Fruit fly (Drosophila melanogaster): ENCODE data around the gene CG13048.

The CG13048 gene

DNA sequence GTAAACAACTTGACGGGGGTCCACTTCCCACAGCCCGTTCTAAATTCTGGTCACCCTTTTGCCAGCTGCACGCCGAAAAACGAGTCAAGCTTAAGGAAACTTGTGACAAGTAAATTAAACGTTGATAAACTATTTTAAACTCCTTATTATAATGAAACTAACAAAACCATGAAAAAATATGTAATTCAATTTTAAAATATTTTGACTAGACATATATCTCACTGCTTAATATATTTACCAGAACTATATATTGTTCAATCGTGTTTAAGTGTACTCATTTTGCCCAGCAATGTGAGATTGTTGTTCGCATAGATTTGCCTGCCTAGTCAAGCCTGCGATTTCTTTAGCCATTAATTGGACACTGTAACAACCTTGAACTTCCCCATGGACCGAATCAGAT lies 24.2 kb downstream of the CG13048 start, which contains the start of gene CG13053 (continued):
- TF ChIP-seq Ets21C (GFP tag; optimal IDR thresholded peaks at IDR 0.05) = no peak
- TF ChIP-seq CG6808 (GFP tag; optimal IDR thresholded peaks at IDR 0.05) = peak; percentile 77
- TF ChIP-seq Hr39 (GFP tag; optimal IDR thresholded peaks at IDR 0.05) = no peak
- TF ChIP-seq CG3919 (GFP tag; optimal IDR thresholded peaks at IDR 0.05) = peak; percentile 46
- no peak for TF ChIP-seq dac (GFP tag; optimal IDR thresholded peaks at IDR 0.05)
- no peak for TF ChIP-seq Blimp-1 (GFP tag; optimal IDR thresholded peaks at IDR 0.05)
- TF ChIP-seq Sox14 (GFP tag; optimal IDR thresholded peaks at IDR 0.05) = no peak
- TF ChIP-seq Eip75B (GFP tag; optimal IDR thresholded peaks at IDR 0.05) = peak; percentile 58
- TF ChIP-seq CG6163 (GFP tag; IDR thresholded peaks at IDR 0.05) = peak; percentile 31; the same call in 1 of the 3 replicates
- peak; percentile 6 for TF ChIP-seq CG9139 (GFP tag; optimal IDR thresholded peaks at IDR 0.05)

DNA sequence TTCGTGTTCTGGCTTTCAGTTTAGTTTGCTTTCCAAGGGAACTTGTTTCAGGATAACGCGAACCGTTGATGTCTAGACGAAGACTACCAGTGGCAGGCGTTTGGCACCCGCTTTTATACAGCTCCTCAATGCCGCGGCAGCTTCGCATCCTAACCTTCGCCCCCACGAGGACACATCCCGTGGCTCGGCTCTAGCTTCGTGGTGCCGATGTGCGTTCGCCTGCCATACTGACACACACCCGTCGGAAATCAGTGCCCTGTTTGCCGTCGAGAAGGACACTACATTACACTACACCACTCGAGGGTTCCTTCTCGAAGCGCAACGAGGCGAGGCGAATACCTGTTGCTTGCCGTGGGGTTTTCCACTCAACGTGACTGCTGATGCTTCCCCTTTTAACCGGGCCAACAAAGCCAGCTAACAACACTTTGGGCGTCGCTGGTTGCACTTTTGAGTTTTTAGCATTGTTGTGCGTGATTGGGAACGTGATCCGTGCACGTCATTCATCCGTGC lies 26.5 kb downstream of the CG13048 start, which contains the start of gene CG13054:
CG13054 (minus strand) TSS at position 74 of the 510 bp plus-strand sequence.
- no peak for TF ChIP-seq CG10669 (GFP tag; optimal IDR thresholded peaks at IDR 0.05)
- no peak for TF ChIP-seq CG8119 (GFP tag; IDR thresholded peaks at IDR 0.05)
- no peak for TF ChIP-seq Ets96B (tag; optimal IDR thresholded peaks at IDR 0.05)
- no peak for TF ChIP-seq Lpt (GFP tag; optimal IDR thresholded peaks at IDR 0.05)
- TF ChIP-seq Hr39 (GFP tag; optimal IDR thresholded peaks at IDR 0.05) = no peak
- TF ChIP-seq Sox102F (GFP tag; optimal IDR thresholded peaks at IDR 0.05) = no peak
- TF ChIP-seq Sox14 (GFP tag; optimal IDR thresholded peaks at IDR 0.05) = no peak
- TF ChIP-seq Hr4 (GFP tag; optimal IDR thresholded peaks at IDR 0.05) = no peak
- TF ChIP-seq CG16779 (tag; optimal IDR thresholded peaks at IDR 0.05) = no peak
- TF ChIP-seq vri (GFP tag; optimal IDR thresholded peaks at IDR 0.05) = no peak
- TF ChIP-seq CG8319 (GFP tag; optimal IDR thresholded peaks at IDR 0.05) = no peak
- no peak for TF ChIP-seq CG10631 (GFP tag; optimal IDR thresholded peaks at IDR 0.05)
- TF ChIP-seq Sox15 (GFP tag; optimal IDR thresholded peaks at IDR 0.05) = no peak
- TF ChIP-seq pdm3 (GFP tag; optimal IDR thresholded peaks at IDR 0.05) = no peak
- no peak for TF ChIP-seq achi (GFP tag; optimal IDR thresholded peaks at IDR 0.05)
- no peak for TF ChIP-seq topi (GFP tag; optimal IDR thresholded peaks at IDR 0.05)

DNA sequence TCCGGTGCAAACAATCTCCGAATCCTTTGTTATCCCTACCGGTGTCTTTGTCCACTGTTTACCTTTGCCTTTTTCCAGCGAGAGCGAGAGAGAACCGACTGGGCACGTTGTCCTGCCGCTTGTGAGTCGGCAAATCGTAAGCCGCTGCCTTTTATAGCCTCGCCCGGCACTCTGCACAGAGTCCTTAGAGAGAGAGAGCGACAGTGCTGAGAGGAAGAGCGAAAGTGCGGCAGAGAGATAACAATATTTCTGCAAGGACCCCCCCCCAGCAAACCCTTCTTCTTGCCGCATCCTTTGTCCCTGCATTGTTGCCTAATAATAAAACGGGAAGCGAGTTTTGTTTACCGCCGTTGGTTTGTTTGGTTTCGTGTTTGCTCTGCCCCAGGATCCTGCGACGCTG lies 31.5 kb downstream of the CG13048 start, which contains the start of gene CG13055:
CG13055 (minus strand) TSS at position 101 of the 400 bp plus-strand sequence.
- no peak for TF ChIP-seq CG6163 (GFP tag; IDR thresholded peaks at IDR 0.05)
- no peak for TF ChIP-seq topi (GFP tag; optimal IDR thresholded peaks at IDR 0.05)
- no peak for TF ChIP-seq svp (GFP tag)
- TF ChIP-seq CG4318 (GFP tag; optimal IDR thresholded peaks at IDR 0.05) = no peak
- no peak for TF ChIP-seq CG8319 (GFP tag; optimal IDR thresholded peaks at IDR 0.05)
- TF ChIP-seq esn (GFP tag; optimal IDR thresholded peaks at IDR 0.05) = no peak
- no peak for TF ChIP-seq CG32006 (GFP tag; optimal IDR thresholded peaks at IDR 0.05)
- no peak for TF ChIP-seq spab (GFP tag; optimal IDR thresholded peaks at IDR 0.05)
- TF ChIP-seq dac (GFP tag; optimal IDR thresholded peaks at IDR 0.05) = no peak
- no peak for TF ChIP-seq CG8632 (GFP tag; optimal IDR thresholded peaks at IDR 0.05)
- TF ChIP-seq Hr38 (GFP tag; optimal IDR thresholded peaks at IDR 0.05) = no peak
- no peak for TF ChIP-seq fd59A (GFP tag; optimal IDR thresholded peaks at IDR 0.05)
- no peak for TF ChIP-seq Eip93F (GFP tag; optimal IDR thresholded peaks at IDR 0.05)
- no peak for TF ChIP-seq lz (GFP tag; optimal IDR thresholded peaks at IDR 0.05)
- no peak for TF ChIP-seq CG34406 (GFP tag; optimal IDR thresholded peaks at IDR 0.05)
- TF ChIP-seq CG7368 (GFP tag; optimal IDR thresholded peaks at IDR 0.05) = no peak
- TF ChIP-seq CG9139 (GFP tag; optimal IDR thresholded peaks at IDR 0.05) = no peak
- no peak for TF ChIP-seq CG10631 (GFP tag; optimal IDR thresholded peaks at IDR 0.05)

DNA sequence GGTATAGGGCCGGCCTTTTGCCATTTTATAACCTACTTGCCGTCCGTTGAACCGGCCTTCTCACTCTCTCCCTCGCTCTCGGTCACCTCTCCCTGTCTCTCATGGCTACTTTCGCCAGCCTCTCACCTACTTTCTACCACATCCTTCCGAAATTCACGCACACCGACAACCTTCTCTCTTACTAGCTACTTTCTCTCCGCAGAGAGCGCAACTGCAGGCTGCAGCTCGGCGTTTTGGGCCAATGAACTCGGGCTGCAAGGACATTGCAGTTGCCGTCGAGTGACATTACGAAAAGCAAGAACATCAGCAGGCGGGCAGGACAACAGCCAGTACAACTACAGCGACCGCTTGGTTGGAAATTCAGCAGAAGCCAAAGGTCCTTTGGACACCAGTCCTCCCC lies 42.4 kb downstream of the CG13048 start:
- TF ChIP-seq CG8319 (GFP tag; optimal IDR thresholded peaks at IDR 0.05) (no peak), Ets21C (GFP tag; optimal IDR thresholded peaks at IDR 0.05) (no peak), cyc (GFP tag; optimal IDR thresholded peaks at IDR 0.05) (no peak), CG6808 (GFP tag; optimal IDR thresholded peaks at IDR 0.05) (no peak), CG9139 (GFP tag; optimal IDR thresholded peaks at IDR 0.05) (no peak), Blimp-1 (GFP tag; optimal IDR thresholded peaks at IDR 0.05) (no peak), CG7368 (GFP tag; optimal IDR thresholded peaks at IDR 0.05) (no peak), CG3032 (tag; optimal IDR thresholded peaks at IDR 0.05) (no peak)

Data from whole organism, prepupa.